Worm (Caenorhabditis elegans) whole organism, young adult: ENCODE measurements around the gene atat-2.

Experiments used
- B0261.1 ChIP-seq: sonication (generic microtip); optimal IDR thresholded peaks from 2 replicates; lab custom pipeline; 2016; ENCODE audit warnings: mild to moderate bottlenecking, missing genetic modification characterization, moderate library complexity, missing compliant biosample characterization
- B0336.3 ChIP-seq: fragments of 200-800 bp; sonication (Bioruptor generic); IDR thresholded peaks from 2 replicates; pipeline ENCODE4 v1.3.6; 2022; ENCODE audit warnings: missing genetic modification characterization, missing compliant biosample characterization
- D2030.7 ChIP-seq: fragments of 200-800 bp; sonication (Bioruptor generic); IDR thresholded peaks from 2 replicates; pipeline ENCODE4 v1.3.6; 2022; ENCODE audit warnings: missing genetic modification reagents, missing genetic modification characterization, missing compliant biosample characterization
- F22D6.2 ChIP-seq: sonication (generic microtip); optimal IDR thresholded peaks from 2 replicates; lab custom pipeline; 2016; ENCODE audit warnings: mild to moderate bottlenecking, missing genetic modification characterization, missing compliant biosample characterization
- F33H1.4 ChIP-seq: fragments of 200-800 bp; sonication (Bioruptor generic); IDR thresholded peaks from 2 replicates; pipeline ENCODE4 v1.3.6; 2022; ENCODE audit warnings: missing genetic modification reagents, missing genetic modification characterization, missing compliant biosample characterization
- F52B5.7 ChIP-seq: sonication (generic microtip); optimal IDR thresholded peaks from 2 replicates; lab custom pipeline; 2016; ENCODE audit warnings: mild to moderate bottlenecking, missing genetic modification characterization, missing compliant biosample characterization
- Y56A3A.18 ChIP-seq: fragments of 200-800 bp; sonication (Bioruptor generic); IDR thresholded peaks from 2 replicates; pipeline ENCODE4 v1.3.6; 2022; ENCODE audit warnings: missing genetic modification reagents, missing genetic modification characterization, missing compliant biosample characterization
- Y79H2A.3 ChIP-seq: fragments of 200-800 bp; sonication (Bioruptor generic); conservative IDR thresholded peaks from 2 replicates; pipeline ENCODE4 v1.3.6; 2022; ENCODE audit warnings: missing genetic modification reagents, missing genetic modification characterization, missing compliant biosample characterization
- ZK185.1 ChIP-seq: sonication (generic microtip); optimal IDR thresholded peaks from 2 replicates; lab custom pipeline; 2016; ENCODE audit warnings: mild to moderate bottlenecking, missing genetic modification characterization, missing compliant biosample characterization; ENCODE audit not compliant: poor library complexity, severe bottlenecking
- akir-1 ChIP-seq: fragments of 200-800 bp; sonication (Bioruptor generic); optimal IDR thresholded peaks from 2 replicates; lab custom pipeline; 2018; ENCODE audit warnings: mild to moderate bottlenecking, missing genetic modification characterization, moderate library complexity, missing compliant biosample characterization
- ama-1 ChIP-seq, 3 experiments: fragments of 150-350 bp in 1 of 3; sonication (generic microtip) in 2 of 3; optimal IDR thresholded peaks; 2 replicates each; lab custom pipeline; 2014 to 2018; ENCODE audit warnings: missing biosample characterization in 2 of 3, missing genetic modification characterization in 2 of 3, missing genetic modification reagents in 2 of 3
- aptf-2 ChIP-seq: fragments of 200-800 bp; sonication (Bioruptor generic); conservative IDR thresholded peaks from 2 replicates; pipeline ENCODE4 v1.3.6; 2022; ENCODE audit warnings: missing genetic modification reagents, missing genetic modification characterization, missing compliant biosample characterization
- athp-1 ChIP-seq: sonication (generic microtip); optimal IDR thresholded peaks from 2 replicates; lab custom pipeline; 2017; ENCODE audit warnings: mild to moderate bottlenecking, missing genetic modification characterization, missing compliant biosample characterization
- attf-5 ChIP-seq: fragments of 200-800 bp; sonication (Bioruptor generic); optimal IDR thresholded peaks from 2 replicates; lab custom pipeline; 2018; ENCODE audit warnings: mild to moderate bottlenecking, missing genetic modification characterization, missing compliant biosample characterization
- cebp-2 ChIP-seq: fragments of 200-800 bp; sonication (Bioruptor generic); IDR thresholded peaks from 2 replicates; pipeline ENCODE4 v1.3.6; 2022; ENCODE audit warnings: missing genetic modification characterization, missing compliant biosample characterization
- ceh-40 ChIP-seq: fragments of 200-800 bp; sonication (Bioruptor generic); IDR thresholded peaks from 2 replicates; pipeline ENCODE4 v1.3.6; 2022; ENCODE audit warnings: missing genetic modification characterization, missing compliant biosample characterization
- ceh-91 ChIP-seq: fragments of 200-800 bp; sonication (Bioruptor generic); IDR thresholded peaks from 2 replicates; pipeline ENCODE4 v1.3.6; 2022; ENCODE audit warnings: missing genetic modification reagents, missing genetic modification characterization, missing compliant biosample characterization
- dpff-1 ChIP-seq: sonication (generic microtip); optimal IDR thresholded peaks from 2 replicates; lab custom pipeline; 2017; ENCODE audit warnings: mild to moderate bottlenecking, missing genetic modification characterization, missing compliant biosample characterization
- egl-18 ChIP-seq: fragments of 200-800 bp; sonication (Bioruptor generic); IDR thresholded peaks from 2 replicates; pipeline ENCODE4 v1.3.6; 2022; ENCODE audit warnings: missing genetic modification reagents, missing genetic modification characterization, missing compliant biosample characterization
- egl-44 ChIP-seq: fragments of 200-800 bp; sonication (Bioruptor generic); IDR thresholded peaks from 2 replicates; pipeline ENCODE4 v1.3.6; 2022; ENCODE audit warnings: missing genetic modification reagents, missing genetic modification characterization, missing compliant biosample characterization
- fkh-3 ChIP-seq: sonication (generic microtip); optimal IDR thresholded peaks from 2 replicates; lab custom pipeline; 2016; ENCODE audit warnings: mild to moderate bottlenecking, missing genetic modification characterization, missing compliant biosample characterization
- hlh-26 ChIP-seq: fragments of 200-800 bp; sonication (Bioruptor generic); conservative IDR thresholded peaks from 2 replicates; pipeline ENCODE4 v1.3.6; 2022; ENCODE audit warnings: missing genetic modification reagents, missing genetic modification characterization, missing compliant biosample characterization
- hrde-1 ChIP-seq: sonication (generic microtip); optimal IDR thresholded peaks from 2 replicates; lab custom pipeline; 2016; ENCODE audit warnings: missing genetic modification characterization, mild to moderate bottlenecking, missing compliant biosample characterization, moderate library complexity, missing genotype, missing genetic modification reagents, borderline replicate concordance
- hsf-1 ChIP-seq: fragments of 200-800 bp; sonication (Bioruptor generic); IDR thresholded peaks from 2 replicates; pipeline ENCODE4 v1.3.6; 2022; ENCODE audit warnings: missing genetic modification reagents, missing genetic modification characterization, missing compliant biosample characterization
- lag-1 ChIP-seq: fragments of 200-800 bp; sonication (Bioruptor generic); IDR thresholded peaks from 2 replicates; pipeline ENCODE4 v1.3.6; 2022; ENCODE audit warnings: missing genetic modification reagents, missing genetic modification characterization, missing compliant biosample characterization
- lin-54 ChIP-seq: fragments of 200-800 bp; sonication (Bioruptor generic); optimal IDR thresholded peaks from 2 replicates; lab custom pipeline; 2018; ENCODE audit warnings: mild to moderate bottlenecking, missing genetic modification characterization, missing compliant biosample characterization
- lir-1 ChIP-seq: fragments of 200-800 bp; sonication (Bioruptor generic); conservative IDR thresholded peaks from 2 replicates; pipeline ENCODE4 v1.3.6; 2022; ENCODE audit warnings: missing genetic modification reagents, missing genetic modification characterization, missing compliant biosample characterization
- nfya-2 ChIP-seq: fragments of 200-800 bp; sonication (Bioruptor generic); IDR thresholded peaks from 2 replicates; pipeline ENCODE4 v1.3.6; 2022; ENCODE audit warnings: missing genetic modification reagents, missing genetic modification characterization, missing compliant biosample characterization
- nfyb-1 ChIP-seq: fragments of 200-800 bp; sonication (Bioruptor generic); IDR thresholded peaks from 2 replicates; pipeline ENCODE4 v1.3.6; 2022; ENCODE audit warnings: missing genetic modification reagents, missing genetic modification characterization, missing compliant biosample characterization
- nhr-120 ChIP-seq: fragments of 200-800 bp; sonication (Bioruptor generic); IDR thresholded peaks from 2 replicates; pipeline ENCODE4 v1.3.6; 2022; ENCODE audit warnings: missing genetic modification characterization, missing compliant biosample characterization
- nhr-27 ChIP-seq: fragments of 200-800 bp; sonication (Bioruptor generic); optimal IDR thresholded peaks from 2 replicates; lab custom pipeline; 2018; ENCODE audit warnings: mild to moderate bottlenecking, missing genetic modification characterization, moderate library complexity, missing compliant biosample characterization
- nhr-90 ChIP-seq: sonication (generic microtip); optimal IDR thresholded peaks from 2 replicates; lab custom pipeline; 2016; ENCODE audit warnings: missing genotype, mild to moderate bottlenecking, missing genetic modification characterization, missing compliant biosample characterization
- rcor-1 ChIP-seq: fragments of 200-800 bp; sonication (Bioruptor generic); IDR thresholded peaks from 2 replicates; pipeline ENCODE4 v1.3.6; 2022; ENCODE audit warnings: missing genetic modification reagents, missing genetic modification characterization, missing compliant biosample characterization
- sdz-38 ChIP-seq: sonication (generic microtip); optimal IDR thresholded peaks from 2 replicates; lab custom pipeline; 2016; ENCODE audit warnings: missing genotype, missing genetic modification characterization, missing compliant biosample characterization
- snpc-3.4 ChIP-seq: sonication (generic microtip); optimal IDR thresholded peaks from 2 replicates; lab custom pipeline; 2017; ENCODE audit warnings: missing genetic modification characterization, mild to moderate bottlenecking, missing compliant biosample characterization, antibody characterized with exemption, moderate library complexity, missing genotype, missing genetic modification reagents
- tlf-1 ChIP-seq: fragments of 200-800 bp; sonication (Bioruptor generic); optimal IDR thresholded peaks from 2 replicates; lab custom pipeline; 2018; ENCODE audit warnings: mild to moderate bottlenecking, missing genetic modification characterization, missing compliant biosample characterization
- unc-130 ChIP-seq: sonication (generic microtip); optimal IDR thresholded peaks from 2 replicates; lab custom pipeline; 2016; ENCODE audit warnings: missing genetic modification reagents, missing genetic modification characterization, missing compliant biosample characterization
- unc-62 ChIP-seq: fragments of 150-350 bp; optimal IDR thresholded peaks from 2 replicates; lab custom pipeline; 2014; ENCODE audit warnings: missing biosample characterization, missing genetic modification reagents, missing genetic modification characterization
- ztf-25 ChIP-seq: fragments of 200-800 bp; sonication (Bioruptor generic); IDR thresholded peaks from 2 replicates; pipeline ENCODE4 v1.3.6; 2022; ENCODE audit warnings: missing genetic modification reagents, missing genetic modification characterization, missing compliant biosample characterization
- ztf-26 ChIP-seq: sonication (generic microtip); optimal IDR thresholded peaks from 2 replicates; lab custom pipeline; 2017; ENCODE audit warnings: missing genetic modification characterization, missing compliant biosample characterization

atat-2 gene

ce11 chrX:5841060-5841642 is 7.7 kb upstream of the atat-2 start, which contains the start of gene puf-9 (continued):
- TF ChIP-seq rcor-1 (GFP tag; lab: Robert Waterston, UW) = peak; percentile 83
- TF ChIP-seq akir-1 (GFP tag; lab: Kevin White, UChicago) = peak; percentile 11
- peak; percentile 88 for TF ChIP-seq cebp-2 (GFP tag; lab: Robert Waterston, UW)
- peak; percentile 96 for TF ChIP-seq ztf-26 (tag; lab: Kevin White, UChicago)
- TF ChIP-seq D2030.7 (GFP tag; lab: Robert Waterston, UW) = no peak
- peak; percentile 37 for TF ChIP-seq B0261.1 (tag; lab: Kevin White, UChicago)
- TF ChIP-seq ztf-25 (GFP tag; lab: Robert Waterston, UW) = no peak
- TF ChIP-seq snpc-3.4 (tag; lab: Kevin White, UChicago) = no peak
- peak; percentile 85 for TF ChIP-seq Y56A3A.18
- no peak for TF ChIP-seq nfya-2 (GFP tag; lab: Robert Waterston, UW)
- TF ChIP-seq F52B5.7 (tag; lab: Kevin White, UChicago) = peak; percentile 68
- TF ChIP-seq Y79H2A.3 (GFP tag; lab: Robert Waterston, UW) = 0 out of 2 replicates have a peak, but pooled peaks have one; percentile 17
- peak; percentile 59 for TF ChIP-seq F33H1.4
- TF ChIP-seq lir-1 (GFP tag; lab: Robert Waterston, UW) = peak; percentile 95
- TF ChIP-seq lin-54 (GFP tag; lab: Kevin White, UChicago) = peak; percentile 82
- peak; percentile 94 for TF ChIP-seq tlf-1 (GFP tag; lab: Kevin White, UChicago)
- peak; percentile 97 for TF ChIP-seq B0336.3 (GFP tag; lab: Robert Waterston, UW)
- no peak for TF ChIP-seq hlh-26 (GFP tag; lab: Robert Waterston, UW)
- TF ChIP-seq athp-1 = peak; percentile 97
- TF ChIP-seq ceh-40 (GFP tag; lab: Robert Waterston, UW) = 0 out of 2 replicates have a peak, but pooled peaks have one; percentile 28
- no peak for TF ChIP-seq ama-1 (optimal IDR thresholded peaks at IDR 0.05; lab: Kevin White, UChicago)
- peak in 1 of 2 experiments; percentile 1 for TF ChIP-seq ama-1 (GFP tag; optimal IDR thresholded peaks at IDR 0.05; lab: Kevin White, UChicago)
- 0 out of 2 replicates have a peak, but pooled peaks have one; percentile 25 for TF ChIP-seq nhr-120 (GFP tag; lab: Robert Waterston, UW)
- TF ChIP-seq fkh-3 = no peak
- peak; percentile 89 for TF ChIP-seq egl-44 (GFP tag; lab: Robert Waterston, UW)
- TF ChIP-seq dpff-1 (tag; lab: Kevin White, UChicago) = peak; percentile 79
- TF ChIP-seq unc-130 = no peak
- TF ChIP-seq attf-5 (GFP tag; lab: Kevin White, UChicago) = peak; percentile 97
- no peak for TF ChIP-seq hrde-1 (tag; lab: Kevin White, UChicago)
- TF ChIP-seq ceh-91 (GFP tag; lab: Robert Waterston, UW) = no peak
- peak; percentile 95 for TF ChIP-seq unc-62
- peak; percentile 95 for TF ChIP-seq nhr-90 (tag; lab: Kevin White, UChicago)
- peak; percentile 47 for TF ChIP-seq nhr-27 (tag; lab: Kevin White, UChicago)
- peak; percentile 95 for TF ChIP-seq nfyb-1 (GFP tag; lab: Robert Waterston, UW)
- TF ChIP-seq aptf-2 (GFP tag; lab: Robert Waterston, UW) = 0 out of 2 replicates have a peak, but pooled peaks have one; percentile 55
- TF ChIP-seq egl-18 (GFP tag; lab: Robert Waterston, UW) = peak; percentile 82
- TF ChIP-seq sdz-38 (tag; lab: Kevin White, UChicago) = no peak
- TF ChIP-seq F22D6.2 (tag; lab: Kevin White, UChicago) = peak; percentile 93
- TF ChIP-seq ZK185.1 (tag; lab: Kevin White, UChicago) = peak; percentile 61
- TF ChIP-seq hsf-1 (GFP tag; lab: Robert Waterston, UW) = no peak
- TF ChIP-seq lag-1 (GFP tag; lab: Robert Waterston, UW) = no peak
